Worm (Caenorhabditis elegans): ENCODE results near the gene pals-37.

DNA sequence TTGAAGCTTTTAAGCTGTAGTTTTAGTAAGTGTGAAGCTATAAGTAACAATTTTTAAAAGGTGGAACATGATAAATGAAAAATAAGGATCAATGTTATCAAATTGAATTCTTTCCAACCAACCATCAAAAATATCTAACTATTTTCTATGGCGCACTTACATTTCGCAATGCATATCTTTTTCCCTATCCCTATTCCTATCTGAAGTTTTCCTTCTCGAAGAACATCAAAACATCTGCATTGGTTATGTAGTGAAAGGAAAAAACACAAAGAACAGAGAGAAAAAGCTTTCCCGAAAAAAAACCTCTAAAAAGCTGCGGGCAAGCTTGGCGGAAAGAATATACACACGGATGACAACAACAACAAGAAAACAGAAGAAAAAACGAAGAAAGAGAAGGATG lies 19.3 kb upstream of the pals-37 start:
- TF ChIP-seq alr-1 (tag; optimal IDR thresholded peaks at IDR 0.05; ENCODE audit: borderline replicate concordance), result no peak
- no peak for TF ChIP-seq ceh-82 (tag; optimal IDR thresholded peaks at IDR 0.05)
- no peak for TF ChIP-seq tbx-2 (tag; optimal IDR thresholded peaks at IDR 0.05)
- no peak for TF ChIP-seq fkh-8 (tag; optimal IDR thresholded peaks at IDR 0.05)
- TF ChIP-seq zag-1 (tag; optimal IDR thresholded peaks at IDR 0.05), result no peak
- TF ChIP-seq pag-3 (tag; optimal IDR thresholded peaks at IDR 0.05; ENCODE audit: borderline replicate concordance, insufficient read depth), result no peak
- TF ChIP-seq ama-1 (optimal IDR thresholded peaks at IDR 0.05), result no peak
